Fruit fly (Drosophila melanogaster): ENCODE measurements around the gene Ntf-2r.

- TF ChIP-seq usp (GFP tag; optimal IDR thresholded peaks at IDR 0.05): no peak
- TF ChIP-seq CG8478 (optimal IDR thresholded peaks at IDR 0.05): no peak
- TF ChIP-seq psq (optimal IDR thresholded peaks at IDR 0.05): no peak
- peak in 1 of 2 experiments; percentile 41 for TF ChIP-seq EcR (GFP tag; optimal IDR thresholded peaks at IDR 0.05)
- no peak for TF ChIP-seq pan (optimal IDR thresholded peaks at IDR 0.05)
Observed at dm6 chr2L:18458527-18458926, 4.1 kb downstream of the Ntf-2r start.

All from whole organism.